Worm (Caenorhabditis elegans): ENCODE results near the gene T21D12.11.
A peak's percentile ranks its signal among the peaks of the same experiment; 100 is the strongest.

T21D12.11 gene

ce11 chrIV:244278-244677, 24.9 kb upstream of the T21D12.11 start:
- TF ChIP-seq daf-19 (GFP tag; conservative IDR thresholded peaks at IDR 0.05) (no peak), F26F4.8 (GFP tag; conservative IDR thresholded peaks at IDR 0.05) (no peak), ceh-32 (tag; optimal IDR thresholded peaks at IDR 0.05; ENCODE audit: poor library complexity) (no peak), nhr-48 (tag; optimal IDR thresholded peaks at IDR 0.05) (no peak), nhr-10 (tag; optimal IDR thresholded peaks at IDR 0.05) (no peak), ceh-62 (tag; optimal IDR thresholded peaks at IDR 0.05) (no peak), ceh-20 (GFP tag; IDR thresholded peaks at IDR 0.05) (no peak), F10B5.3 (tag; optimal IDR thresholded peaks at IDR 0.05) (no peak), aly-2 (tag; optimal IDR thresholded peaks at IDR 0.05) (no peak), snpc-1.2 (GFP tag; IDR thresholded peaks at IDR 0.05) (no peak), ztf-7 (tag; optimal IDR thresholded peaks at IDR 0.05) (no peak), lin-15B (tag; optimal IDR thresholded peaks at IDR 0.05) (no peak), lin-1 (GFP tag; IDR thresholded peaks at IDR 0.05) (no peak), mdl-1 (tag; optimal IDR thresholded peaks at IDR 0.05) (no peak), T26A8.4 (GFP tag; IDR thresholded peaks at IDR 0.05) (no peak)

DNA sequence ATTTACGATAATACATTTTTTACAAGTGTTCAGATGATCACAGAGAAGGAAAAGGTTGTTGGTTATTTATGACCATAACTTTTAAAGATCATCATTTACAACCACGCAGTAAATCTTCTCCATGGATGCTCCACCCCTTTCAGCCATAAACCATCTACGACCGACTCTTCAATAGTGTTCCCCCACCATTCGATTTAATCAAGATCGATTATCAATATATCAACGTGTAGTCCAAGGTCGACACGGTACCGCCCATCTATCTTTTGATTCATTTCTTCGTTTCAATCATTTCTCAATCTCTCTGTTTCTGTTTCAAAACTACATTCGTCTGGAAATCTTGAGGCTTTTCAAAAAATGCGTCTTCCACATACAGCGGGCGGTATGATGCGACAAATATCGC, 24.4 kb upstream of the T21D12.11 start, which contains the start of gene aass-1:
Gene aass-1, plus strand, starts transcription at position 301 of the 400 bp plus-strand sequence.
- TF ChIP-seq R02D3.7 (tag; optimal IDR thresholded peaks at IDR 0.05) (peak; percentile 6), snpc-4 (tag; optimal IDR thresholded peaks at IDR 0.05) (no peak), T20F7.1 (GFP tag; optimal IDR thresholded peaks at IDR 0.05) (no peak), nhr-10 (tag; optimal IDR thresholded peaks at IDR 0.05) (no peak), nhr-28 (tag; optimal IDR thresholded peaks at IDR 0.05) (peak; percentile 5)

DNA sequence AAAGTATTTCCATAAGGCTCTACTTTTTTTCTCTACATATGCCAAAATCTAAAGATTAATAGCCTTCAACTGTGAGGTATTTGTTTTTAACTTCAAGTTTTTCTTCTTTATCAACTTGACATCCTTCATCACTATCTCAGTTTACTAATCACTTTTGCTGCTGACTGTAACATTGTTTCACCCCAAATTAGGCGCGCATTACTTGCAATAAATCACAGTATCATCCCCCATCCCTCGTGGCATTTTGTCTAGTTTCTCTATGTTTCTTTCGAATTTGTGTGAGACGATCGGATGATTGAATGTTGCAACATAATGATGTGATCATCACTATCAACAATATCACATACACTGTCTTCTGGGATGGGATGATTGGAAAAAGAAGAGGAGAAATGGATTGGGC, 21.7 kb upstream of the T21D12.11 start:
- TF ChIP-seq unc-62 (GFP tag; optimal IDR thresholded peaks at IDR 0.05 in 1 of 2) (peak in 1 of 2 experiments; percentile 88), unc-62 (tag; optimal IDR thresholded peaks at IDR 0.05) (no peak), ZK546.5 (tag; optimal IDR thresholded peaks at IDR 0.05) (no peak), R02D3.7 (tag; optimal IDR thresholded peaks at IDR 0.05) (no peak), cey-2 (tag; optimal IDR thresholded peaks at IDR 0.05; ENCODE audit: borderline replicate concordance, insufficient read depth) (peak; percentile 51), lin-29 (GFP tag; IDR thresholded peaks at IDR 0.05) (no peak), tra-1 (GFP tag; IDR thresholded peaks at IDR 0.05) (0 out of 2 replicates have a peak, but pooled peaks have one; percentile 47), mdl-1 (tag; optimal IDR thresholded peaks at IDR 0.05) (peak; percentile 69 to 95), daf-12 (tag; optimal IDR thresholded peaks at IDR 0.05) (no peak), pqm-1 (tag; optimal IDR thresholded peaks at IDR 0.05) (no peak), lim-7 (GFP tag; IDR thresholded peaks at IDR 0.05) (no peak), ceh-20 (GFP tag; IDR thresholded peaks at IDR 0.05) (peak; percentile 51; the same call in 1 of the 2 replicates), snpc-4 (tag; optimal IDR thresholded peaks at IDR 0.05) (no peak), hlh-11 (tag; optimal IDR thresholded peaks at IDR 0.05) (peak; percentile 66), nhr-11 (tag; optimal IDR thresholded peaks at IDR 0.05) (no peak), lin-13 (GFP tag; optimal IDR thresholded peaks at IDR 0.05) (peak; percentile 2), daf-16 (GFP tag; optimal IDR thresholded peaks at IDR 0.05) (no peak), daf-16 (tag; optimal IDR thresholded peaks at IDR 0.05) (no peak), mxl-3 (GFP tag; optimal IDR thresholded peaks at IDR 0.05) (peak; percentile 73), nhr-28 (tag; optimal IDR thresholded peaks at IDR 0.05) (peak; percentile 78), hlh-30 (tag; optimal IDR thresholded peaks at IDR 0.05; ENCODE audit: insufficient read depth) (peak; percentile 85), lsy-2 (tag; optimal IDR thresholded peaks at IDR 0.05) (no peak), mxl-2 (GFP tag; conservative IDR thresholded peaks at IDR 0.05) (no peak), T20F7.1 (GFP tag; optimal IDR thresholded peaks at IDR 0.05) (no peak), D1046.2 (GFP tag; IDR thresholded peaks at IDR 0.05) (no peak), dmd-6 (GFP tag; IDR thresholded peaks at IDR 0.05) (peak; percentile 13; the same call in 1 of the 2 replicates), unc-130 (GFP tag; optimal IDR thresholded peaks at IDR 0.05) (no peak), daf-8 (GFP tag; IDR thresholded peaks at IDR 0.05) (no peak)
